Fruit fly (Drosophila melanogaster) whole organism, embryonic: ENCODE results near the gene shv.

Source experiments
- Aef1 ChIP-seq: fragments of 200-800 bp; sonication (Bioruptor generic); IDR thresholded peaks from 3 replicates; pipeline ENCODE4 v1.3.6; 2022; ENCODE audit warnings: missing biosample characterization, missing genetic modification characterization
- B-H2 ChIP-seq: fragments of 200-800 bp; sonication (Bioruptor generic); optimal IDR thresholded peaks from 2 replicates; lab custom pipeline; 2018; ENCODE audit warnings: missing biosample characterization, mild to moderate bottlenecking, missing genetic modification characterization
- CG10274 ChIP-seq: fragments of 200-800 bp; sonication (Bioruptor generic); optimal IDR thresholded peaks from 3 replicates; lab custom pipeline; 2017; ENCODE audit warnings: missing biosample characterization, mild to moderate bottlenecking, missing genetic modification characterization
- CG10462 ChIP-seq: fragments of 200-800 bp; sonication (Bioruptor generic); optimal IDR thresholded peaks from 2 replicates; lab custom pipeline; 2016; ENCODE audit warnings: missing biosample characterization, missing genetic modification characterization
- CG11093 ChIP-seq: fragments of 200-800 bp; sonication (Bioruptor generic); IDR thresholded peaks from 3 replicates; pipeline ENCODE4 v1.3.6; 2022; ENCODE audit warnings: missing biosample characterization, missing genetic modification characterization
- CG11398 ChIP-seq: fragments of 200-800 bp; sonication (Bioruptor generic); optimal IDR thresholded peaks from 2 replicates; lab custom pipeline; 2016; ENCODE audit warnings: missing biosample characterization, missing genetic modification characterization
- CG1529 ChIP-seq: fragments of 200-800 bp; sonication (Bioruptor generic); optimal IDR thresholded peaks from 3 replicates; lab custom pipeline; 2018; ENCODE audit warnings: missing biosample characterization, missing genetic modification characterization
- CG15696 ChIP-seq: fragments of 200-800 bp; sonication (Bioruptor generic); optimal IDR thresholded peaks from 2 replicates; lab custom pipeline; 2019; ENCODE audit warnings: missing biosample characterization, mild to moderate bottlenecking, missing genetic modification characterization, moderate library complexity
- CG16813 ChIP-seq: fragments of 200-800 bp; sonication (Bioruptor generic); IDR thresholded peaks from 3 replicates; pipeline ENCODE4 v1.3.6; 2022; ENCODE audit warnings: missing biosample characterization, missing genetic modification characterization; ENCODE audit not compliant: partially characterized antibody
- CG17568 ChIP-seq: fragments of 200-800 bp; sonication (Bioruptor generic); optimal IDR thresholded peaks from 2 replicates; lab custom pipeline; 2018; ENCODE audit warnings: missing biosample characterization, mild to moderate bottlenecking, missing genetic modification characterization, moderate library complexity
- CG2120 ChIP-seq: fragments of 200-800 bp; sonication (Bioruptor generic); optimal IDR thresholded peaks from 3 replicates; lab custom pipeline; 2016; ENCODE audit warnings: missing biosample characterization, missing genetic modification characterization
- CG2199 ChIP-seq: fragments of 200-800 bp; sonication (Bioruptor generic); IDR thresholded peaks from 3 replicates; pipeline ENCODE4 v1.3.6; 2022; ENCODE audit warnings: missing biosample characterization, missing genetic modification characterization
- CG30020 ChIP-seq: fragments of 200-800 bp; optimal IDR thresholded peaks from 2 replicates; lab custom pipeline; 2019; ENCODE audit warnings: missing biosample characterization, mild to moderate bottlenecking, missing genetic modification characterization, moderate library complexity
- CG3281 ChIP-seq: fragments of 200-800 bp; sonication (Bioruptor generic); optimal IDR thresholded peaks from 3 replicates; lab custom pipeline; 2017; ENCODE audit warnings: missing biosample characterization, mild to moderate bottlenecking, missing genetic modification characterization
- CG4424 ChIP-seq: fragments of 200-800 bp; sonication (Bioruptor generic); optimal IDR thresholded peaks from 3 replicates; lab custom pipeline; 2016; ENCODE audit warnings: missing biosample characterization, missing genetic modification characterization
- CG6272 ChIP-seq: fragments of 200-800 bp; sonication (Bioruptor generic); IDR thresholded peaks from 2 replicates; pipeline ENCODE4 v1.3.6; 2022; ENCODE audit warnings: missing biosample characterization, missing genetic modification characterization
- CG6689 ChIP-seq: fragments of 200-800 bp; sonication (Bioruptor generic); IDR thresholded peaks from 2 replicates; pipeline ENCODE4 v1.3.6; 2022; ENCODE audit warnings: missing biosample characterization, missing genetic modification characterization
- CG7372 ChIP-seq: fragments of 200-800 bp; sonication (Bioruptor generic); IDR thresholded peaks from 2 replicates; pipeline ENCODE4 v1.3.6; 2022; ENCODE audit warnings: missing biosample characterization, missing genetic modification characterization
- CG7963 ChIP-seq: fragments of 200-800 bp; sonication (Bioruptor generic); IDR thresholded peaks from 3 replicates; pipeline ENCODE4 v1.3.6; 2022; ENCODE audit warnings: missing biosample characterization, missing genetic modification characterization; ENCODE audit not compliant: partially characterized antibody
- Camta ChIP-seq: fragments of 200-800 bp; sonication (Bioruptor generic); optimal IDR thresholded peaks from 2 replicates; lab custom pipeline; 2016; ENCODE audit warnings: missing biosample characterization, missing genetic modification characterization
- Dref ChIP-seq: fragments of 200-800 bp; sonication (Bioruptor generic); IDR thresholded peaks from 2 replicates; pipeline ENCODE4 v1.3.6; 2022; ENCODE audit warnings: missing biosample characterization, missing genetic modification characterization
- Hand ChIP-seq: fragments of 200-800 bp; sonication (Bioruptor generic); optimal IDR thresholded peaks from 2 replicates; lab custom pipeline; 2017; ENCODE audit warnings: mild to moderate bottlenecking, missing biosample characterization, missing genetic modification reagents, missing genetic modification characterization
- Hr3 ChIP-seq: fragments of 200-800 bp; sonication (Bioruptor generic); optimal IDR thresholded peaks from 3 replicates; lab custom pipeline; 2016; ENCODE audit warnings: missing biosample characterization, missing genetic modification characterization
- Hr78 ChIP-seq, 2 experiments: fragments of 200-800 bp in 1 of 2; fragments of >200 bp in 1 of 2; sonication (Bioruptor generic) in 1 of 2; optimal IDR thresholded peaks; 2 replicates each; lab custom pipeline; 2017 to 2019; ENCODE audit warnings: missing biosample characterization in 2 of 2, missing genetic modification characterization in 2 of 2, mild to moderate bottlenecking in 1 of 2, moderate library complexity in 1 of 2
- Mad ChIP-seq: fragments of 200-800 bp; sonication (Bioruptor generic); optimal IDR thresholded peaks from 2 replicates; lab custom pipeline; 2016; ENCODE audit warnings: missing biosample characterization, missing genetic modification characterization
- Rx ChIP-seq: fragments of 200-800 bp; sonication (Bioruptor generic); IDR thresholded peaks from 2 replicates; pipeline ENCODE4 v1.3.6; 2022; ENCODE audit warnings: missing biosample characterization, missing genetic modification characterization
- Six4 ChIP-seq: fragments of 200-800 bp; sonication (Bioruptor generic); optimal IDR thresholded peaks from 2 replicates; lab custom pipeline; 2016; ENCODE audit warnings: missing biosample characterization, missing genetic modification characterization
- Ssrp ChIP-seq: fragments of 200-800 bp; sonication (Bioruptor generic); optimal IDR thresholded peaks from 2 replicates; lab custom pipeline; 2018; ENCODE audit warnings: missing biosample characterization, mild to moderate bottlenecking, missing genetic modification characterization, moderate library complexity
- Trl ChIP-seq, 3 experiments: fragments of >200 bp in 2 of 3; fragments of 200-800 bp in 1 of 3; sonication (Bioruptor generic) in 1 of 3; optimal IDR thresholded peaks; 2 replicates in 1 of 3; 3 replicates in 2 of 3; lab custom pipeline; 2016 to 2017; ENCODE audit warnings: missing biosample characterization in 1 of 3, missing genetic modification characterization in 1 of 3
- YL-1 ChIP-seq: fragments of 200-800 bp; sonication (Bioruptor generic); optimal IDR thresholded peaks from 3 replicates; lab custom pipeline; 2017; ENCODE audit warnings: missing biosample characterization, mild to moderate bottlenecking, missing genetic modification characterization
- ab ChIP-seq: fragments of 200-800 bp; sonication (Bioruptor generic); optimal IDR thresholded peaks from 2 replicates; lab custom pipeline; 2016; ENCODE audit warnings: missing biosample characterization, missing genetic modification characterization
- ap ChIP-seq: fragments of 200-800 bp; sonication (Bioruptor generic); IDR thresholded peaks from 2 replicates; pipeline ENCODE4 v1.3.6; 2022; ENCODE audit warnings: missing biosample characterization, missing genetic modification characterization
- bab2 ChIP-seq: fragments of 200-800 bp; sonication (Bioruptor generic); optimal IDR thresholded peaks from 2 replicates; lab custom pipeline; 2016; ENCODE audit warnings: missing biosample characterization, missing genetic modification characterization
- cas ChIP-seq: fragments of 200-800 bp; sonication (Bioruptor generic); IDR thresholded peaks from 2 replicates; pipeline ENCODE4 v1.3.6; 2022; ENCODE audit warnings: missing biosample characterization, missing genetic modification characterization
- exex ChIP-seq: fragments of 200-800 bp; sonication (Bioruptor generic); optimal IDR thresholded peaks from 4 replicates; lab custom pipeline; 2018; ENCODE audit warnings: missing biosample characterization, mild to moderate bottlenecking, missing genetic modification characterization, moderate library complexity
- gro ChIP-seq: fragments of 200-800 bp; sonication (Bioruptor generic); optimal IDR thresholded peaks from 2 replicates; lab custom pipeline; 2016; ENCODE audit warnings: missing biosample characterization, missing genetic modification characterization
- ind ChIP-seq: fragments of 200-800 bp; sonication (Bioruptor generic); optimal IDR thresholded peaks from 3 replicates; lab custom pipeline; 2016; ENCODE audit warnings: missing biosample characterization, missing genetic modification characterization
- kay ChIP-seq: fragments of 200-800 bp; sonication (Bioruptor generic); optimal IDR thresholded peaks from 2 replicates; lab custom pipeline; 2016; ENCODE audit warnings: missing biosample characterization, missing genetic modification characterization
- lov ChIP-seq, 2 experiments: fragments of 200-800 bp in 1 of 2; fragments of >200 bp in 1 of 2; sonication (Bioruptor generic) in 1 of 2; IDR thresholded peaks in 1 of 2; optimal IDR thresholded peaks in 1 of 2; 2 replicates in 1 of 2; 3 replicates in 1 of 2; pipeline versions ENCODE4 v1.3.6 to Lab custom; 2017 to 2022; ENCODE audit warnings: missing biosample characterization in 1 of 2, missing genetic modification characterization in 1 of 2
- ranshi ChIP-seq: fragments of 200-800 bp; sonication (Bioruptor generic); IDR thresholded peaks from 2 replicates; pipeline ENCODE4 v1.3.6; 2022; ENCODE audit warnings: missing biosample characterization, missing genetic modification characterization
- row ChIP-seq: fragments of 200-800 bp; sonication (Bioruptor generic); IDR thresholded peaks from 3 replicates; pipeline ENCODE4 v1.3.6; 2022; ENCODE audit warnings: missing biosample characterization, missing genetic modification characterization
- sd ChIP-seq: fragments of 200-800 bp; sonication (Bioruptor generic); optimal IDR thresholded peaks from 3 replicates; lab custom pipeline; 2018; ENCODE audit warnings: missing biosample characterization, mild to moderate bottlenecking, missing genetic modification characterization, moderate library complexity
- slou ChIP-seq: fragments of 200-800 bp; sonication (Bioruptor generic); optimal IDR thresholded peaks from 3 replicates; lab custom pipeline; 2016; ENCODE audit warnings: missing biosample characterization, missing genetic modification characterization
- sna ChIP-seq: fragments of 200-800 bp; sonication (Bioruptor generic); IDR thresholded peaks from 2 replicates; pipeline ENCODE4 v1.3.6; 2022; ENCODE audit warnings: missing biosample characterization, missing genetic modification characterization; ENCODE audit not compliant: partially characterized antibody
- sqz ChIP-seq: fragments of 200-800 bp; sonication (Bioruptor generic); optimal IDR thresholded peaks from 3 replicates; lab custom pipeline; 2018; ENCODE audit warnings: missing biosample characterization, mild to moderate bottlenecking, missing genetic modification characterization
- tap ChIP-seq: fragments of 200-800 bp; optimal IDR thresholded peaks from 3 replicates; lab custom pipeline; 2019; ENCODE audit warnings: missing biosample characterization, mild to moderate bottlenecking, missing genetic modification characterization, moderate library complexity
- tup ChIP-seq: fragments of 200-800 bp; sonication (Bioruptor generic); optimal IDR thresholded peaks from 2 replicates; lab custom pipeline; 2016; ENCODE audit warnings: missing biosample characterization, mild to moderate bottlenecking, missing genetic modification characterization, moderate library complexity
- zen2 ChIP-seq: fragments of 200-800 bp; sonication (Bioruptor generic); IDR thresholded peaks from 3 replicates; pipeline ENCODE4 v1.3.6; 2022; ENCODE audit warnings: missing biosample characterization, missing genetic modification characterization; ENCODE audit not compliant: partially characterized antibody

shv gene

DNA sequence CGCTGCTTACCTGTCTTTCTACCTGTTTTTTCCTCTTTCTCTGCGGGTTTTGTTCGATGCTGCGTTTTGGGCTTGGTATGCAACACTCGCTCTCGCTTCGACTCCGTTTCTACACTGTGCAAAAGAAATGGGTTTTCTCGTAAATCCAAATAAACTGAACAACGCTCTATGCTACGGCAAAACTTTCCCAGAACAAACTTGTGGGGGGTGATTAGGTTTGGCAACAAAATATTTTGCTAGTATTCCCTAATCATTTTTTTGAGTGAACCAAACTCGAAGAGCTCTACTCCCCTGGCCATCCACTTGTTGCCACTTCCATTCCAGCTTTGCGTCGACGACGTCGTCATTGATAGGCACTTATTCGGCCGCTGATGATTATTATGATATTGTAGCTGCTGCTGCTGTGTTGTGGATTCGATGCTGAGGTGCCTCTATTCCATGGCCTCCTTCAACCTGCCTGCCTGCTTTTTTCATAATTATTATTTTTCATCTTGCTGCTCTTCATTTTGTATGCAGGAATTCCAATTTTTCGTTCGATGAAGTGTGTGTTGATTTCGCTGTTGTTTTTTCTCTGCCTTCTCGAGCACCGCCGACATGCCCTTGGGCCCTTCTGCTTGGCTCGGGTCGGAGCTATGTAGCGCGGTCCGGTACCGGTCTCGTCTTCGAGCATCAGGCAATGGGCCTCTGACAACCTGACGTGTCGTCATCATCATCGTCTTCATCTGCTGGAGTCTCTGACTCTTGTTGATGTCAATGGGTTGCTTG lies 10.8 kb upstream of the shv start (continued):
- TF ChIP-seq Hand (GFP tag; lab: Kevin White, UChicago) (no peak), Camta (GFP tag; lab: Kevin White, UChicago) (peak; percentile 82), CG1529 (GFP tag; lab: Kevin White, UChicago) (peak; percentile 81), CG4424 (GFP tag; lab: Kevin White, UChicago) (peak; percentile 87), YL-1 (GFP tag; lab: Kevin White, UChicago) (no peak), tap (tag; lab: Kevin White, UChicago) (peak; percentile 79), bab2 (GFP tag; lab: Kevin White, UChicago) (peak; percentile 78), exex (no peak), zen2 (GFP tag; lab: Robert Waterston, UW) (no peak), cas (no peak), Six4 (GFP tag; lab: Kevin White, UChicago) (peak; percentile 78), row (GFP tag; lab: Robert Waterston, UW) (peak; percentile 83), slou (peak; percentile 2), kay (GFP tag; lab: Kevin White, UChicago) (peak; percentile 59), CG30020 (tag; lab: Kevin White, UChicago) (no peak), lov (optimal IDR thresholded peaks at IDR 0.05; lab: Kevin White, UChicago) (no peak), lov (GFP tag; IDR thresholded peaks at IDR 0.05; lab: Robert Waterston, UW) (peak; percentile 91), Mad (peak; percentile 77), tup (GFP tag; lab: Kevin White, UChicago) (peak; percentile 59), CG2199 (GFP tag; lab: Robert Waterston, UW) (peak; percentile 85; the same call in 2 of the 3 replicates), gro (GFP tag; lab: Kevin White, UChicago) (no peak), ap (GFP tag; lab: Robert Waterston, UW) (peak; percentile 80), CG6689 (GFP tag; lab: Robert Waterston, UW) (peak; percentile 88), CG3281 (GFP tag; lab: Kevin White, UChicago) (no peak), CG2120 (GFP tag; lab: Kevin White, UChicago) (no peak), B-H2 (GFP tag; lab: Kevin White, UChicago) (no peak), Hr78 (GFP tag; optimal IDR thresholded peaks at IDR 0.05; lab: Kevin White, UChicago) (peak in 1 of 2 experiments; percentile 33), CG16813 (GFP tag; lab: Robert Waterston, UW) (no peak), CG7372 (GFP tag; lab: Robert Waterston, UW) (peak; percentile 42; the same call in 1 of the 2 replicates), Trl (optimal IDR thresholded peaks at IDR 0.05; lab: Kevin White, UChicago) (no peak), Trl (GFP tag; optimal IDR thresholded peaks at IDR 0.05; lab: Kevin White, UChicago) (peak; percentile 86), ab (GFP tag; lab: Kevin White, UChicago) (peak; percentile 70), CG10462 (GFP tag; lab: Kevin White, UChicago) (peak; percentile 71), CG11398 (GFP tag; lab: Kevin White, UChicago) (peak; percentile 64), Rx (GFP tag; lab: Robert Waterston, UW) (peak; percentile 88), sd (tag; lab: Kevin White, UChicago) (peak; percentile 98), CG17568 (GFP tag; lab: Kevin White, UChicago) (no peak), Ssrp (peak; percentile 76), CG6272 (GFP tag; lab: Robert Waterston, UW) (peak; percentile 65), Dref (GFP tag; lab: Robert Waterston, UW) (0 out of 2 replicates have a peak, but pooled peaks have one; percentile 23), Aef1 (GFP tag; lab: Robert Waterston, UW) (peak; percentile 67), ranshi (peak; percentile 83), CG10274 (GFP tag; lab: Kevin White, UChicago) (no peak), Hr3 (GFP tag; lab: Kevin White, UChicago) (peak; percentile 75), ind (GFP tag; lab: Kevin White, UChicago) (peak; percentile 76), CG11093 (peak; percentile 81), CG7963 (no peak), sqz (peak; percentile 45), sna (no peak), CG15696 (tag; lab: Kevin White, UChicago) (peak; percentile 74)
